Worm (Caenorhabditis elegans) whole organism, L2 larva: ENCODE data around the gene Y73C8C.10.

Experiments used
- aly-2 ChIP-seq: fragments of 150-350 bp; optimal IDR thresholded peaks from 2 replicates; lab custom pipeline; 2014; ENCODE audit warnings: missing biosample characterization, missing genetic modification characterization
- ama-1 ChIP-seq: fragments of 150-350 bp; optimal IDR thresholded peaks from 2 replicates; lab custom pipeline; 2018; ENCODE audit warnings: inconsistent platforms
- snpc-4 ChIP-seq: fragments of 150-350 bp; optimal IDR thresholded peaks from 2 replicates; lab custom pipeline; 2014; ENCODE audit warnings: missing biosample characterization, missing genetic modification characterization

DNA sequence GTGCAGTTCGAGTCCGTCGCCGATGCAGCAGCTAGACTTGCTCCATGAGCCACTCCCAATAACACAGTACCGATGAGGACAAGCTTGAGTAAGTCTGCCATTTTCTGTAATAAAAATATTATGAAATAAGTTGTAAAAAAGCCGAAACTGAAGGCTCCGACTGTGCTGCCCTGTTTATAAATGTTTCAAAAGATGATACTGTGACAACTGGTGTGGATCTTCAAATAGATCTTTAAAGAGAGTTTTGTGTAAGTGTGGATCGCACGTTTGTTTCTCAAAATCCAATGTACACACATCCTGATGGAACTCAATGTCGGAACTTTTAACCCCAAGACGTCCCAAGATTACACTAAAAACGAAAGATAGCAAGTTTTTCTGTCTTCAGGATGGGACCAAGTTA is 41.1 kb upstream of the Y73C8C.10 start, which contains the start of gene C36C5.15:
- TF ChIP-seq aly-2 (tag; lab: Kevin White, UChicago), result no peak
- no peak for TF ChIP-seq snpc-4 (tag; lab: Kevin White, UChicago)
- TF ChIP-seq ama-1 (lab: Kevin White, UChicago), result no peak
